Worm (Caenorhabditis elegans): ENCODE measurements around the gene C33F10.12.

ce11 chrII:4863357-4863756 lies 25.8 kb upstream of the C33F10.12 start, which contains the start of the genes mpst-4 and F11G11.14:
- TF ChIP-seq unc-62 (GFP tag; optimal IDR thresholded peaks at IDR 0.05) (no peak), unc-39 (tag; optimal IDR thresholded peaks at IDR 0.05) (no peak), jun-1 (tag; optimal IDR thresholded peaks at IDR 0.05) (no peak), zag-1 (tag; optimal IDR thresholded peaks at IDR 0.05) (no peak), aly-2 (tag; optimal IDR thresholded peaks at IDR 0.05) (no peak), R02D3.7 (tag; optimal IDR thresholded peaks at IDR 0.05) (no peak), lin-39 (tag; optimal IDR thresholded peaks at IDR 0.05) (no peak)
